Fruit fly (Drosophila melanogaster): ENCODE results near the gene sim.
A peak's percentile ranks its signal among the peaks of the same experiment; 100 is the strongest.

The sim gene

DNA sequence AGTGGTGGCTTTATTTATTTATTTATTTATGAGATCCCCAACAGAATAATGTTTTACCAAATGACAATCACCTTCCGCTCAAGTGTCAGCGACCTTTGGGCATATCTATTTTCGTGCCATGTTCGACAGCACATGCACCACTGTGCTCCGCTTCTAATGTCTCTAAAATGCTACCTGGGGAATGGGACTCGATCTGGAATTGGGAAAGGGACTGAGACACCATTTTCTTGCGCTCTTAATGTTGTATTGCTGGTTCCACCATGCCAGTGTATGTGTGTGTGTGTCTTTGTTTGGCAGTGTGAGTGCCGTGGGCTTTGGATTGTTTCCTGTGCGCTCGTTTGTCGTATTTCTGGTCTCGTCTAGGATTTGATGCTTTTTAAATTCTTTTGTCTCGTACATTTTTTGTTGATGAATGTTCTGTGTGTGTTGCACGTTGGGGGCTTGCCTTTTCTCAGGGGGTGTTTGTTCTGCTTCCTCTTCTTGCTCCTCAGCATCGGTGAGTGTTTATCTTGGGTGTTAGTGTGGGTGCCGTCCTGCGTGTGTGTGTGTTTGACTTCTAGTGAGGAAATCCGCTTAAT, 7.7 kb downstream of the sim start:
- TF ChIP-seq phol (tag; optimal IDR thresholded peaks at IDR 0.05), result peak; percentile 27
- peak; percentile 77 for TF ChIP-seq kni (GFP tag; optimal IDR thresholded peaks at IDR 0.05)
- TF ChIP-seq crol (GFP tag; IDR thresholded peaks at IDR 0.05), result peak; percentile 37; the same call in 1 of the 2 replicates
- TF ChIP-seq row (GFP tag; IDR thresholded peaks at IDR 0.05), result peak; percentile 71
- peak; percentile 29 for TF ChIP-seq CG17385 (GFP tag; optimal IDR thresholded peaks at IDR 0.05)
- peak; percentile 10 for TF ChIP-seq pros (GFP tag; optimal IDR thresholded peaks at IDR 0.05)
- TF ChIP-seq z (GFP tag; IDR thresholded peaks at IDR 0.05), result peak; percentile 56; the same call in 1 of the 3 replicates
- peak; percentile 69 for TF ChIP-seq D (optimal IDR thresholded peaks at IDR 0.05)
- no peak for TF ChIP-seq D (GFP tag; optimal IDR thresholded peaks at IDR 0.05)
- peak in 1 of 2 experiments; percentile 52 for TF ChIP-seq tll (GFP tag; optimal IDR thresholded peaks at IDR 0.05)
- peak; percentile 69 for TF ChIP-seq zen (tag; optimal IDR thresholded peaks at IDR 0.05)
- TF ChIP-seq ci (GFP tag; IDR thresholded peaks at IDR 0.05), result peak; percentile 24; the same call in 1 of the 3 replicates
- TF ChIP-seq CG3838 (GFP tag; optimal IDR thresholded peaks at IDR 0.05), result no peak
- peak; percentile 30; the same call in 1 of the 2 replicates for TF ChIP-seq seq (GFP tag; IDR thresholded peaks at IDR 0.05)
- peak; percentile 95 for TF ChIP-seq cg (GFP tag; optimal IDR thresholded peaks at IDR 0.05)
- TF ChIP-seq CG6791 (GFP tag; IDR thresholded peaks at IDR 0.05; ENCODE audit: partially characterized antibody), result 0 out of 3 replicates have a peak, but pooled peaks have one; percentile 39
- TF ChIP-seq yki (optimal IDR thresholded peaks at IDR 0.05), result peak; percentile 6
- no peak for TF ChIP-seq chinmo (GFP tag; IDR thresholded peaks at IDR 0.05; ENCODE audit: partially characterized antibody)
- no peak for TF ChIP-seq Oaz (GFP tag; IDR thresholded peaks at IDR 0.05)
- TF ChIP-seq oc (tag; optimal IDR thresholded peaks at IDR 0.05), result peak; percentile 43
- TF ChIP-seq fd64A (GFP tag; optimal IDR thresholded peaks at IDR 0.05), result no peak
- TF ChIP-seq Poxn (GFP tag; IDR thresholded peaks at IDR 0.05), result no peak
- TF ChIP-seq CG14860 (GFP tag; IDR thresholded peaks at IDR 0.05; ENCODE audit: partially characterized antibody), result peak; percentile 26; the same call in 1 of the 3 replicates
- TF ChIP-seq CG3163 (GFP tag; optimal IDR thresholded peaks at IDR 0.05), result no peak
- peak; percentile 40; the same call in 1 of the 2 replicates for TF ChIP-seq bbx (GFP tag; IDR thresholded peaks at IDR 0.05; ENCODE audit: partially characterized antibody)
- peak; percentile 14 for TF ChIP-seq zf30C (GFP tag; optimal IDR thresholded peaks at IDR 0.05)
- TF ChIP-seq CG17186 (GFP tag; optimal IDR thresholded peaks at IDR 0.05), result no peak
- TF ChIP-seq CG4282 (GFP tag; optimal IDR thresholded peaks at IDR 0.05), result peak; percentile 90
- TF ChIP-seq Jarid2 (GFP tag; optimal IDR thresholded peaks at IDR 0.05), result peak; percentile 15
- TF ChIP-seq gcm2 (GFP tag; optimal IDR thresholded peaks at IDR 0.05), result no peak
- no peak for TF ChIP-seq CG6654 (GFP tag; optimal IDR thresholded peaks at IDR 0.05)
- 0 out of 3 replicates have a peak, but pooled peaks have one; percentile 27 for TF ChIP-seq Mrtf (GFP tag; IDR thresholded peaks at IDR 0.05)
- peak; percentile 56 for TF ChIP-seq CG15479 (GFP tag; optimal IDR thresholded peaks at IDR 0.05)
- peak; percentile 92 for TF ChIP-seq Nf-YC (tag; optimal IDR thresholded peaks at IDR 0.05)
- TF ChIP-seq CG7963 (GFP tag; IDR thresholded peaks at IDR 0.05; ENCODE audit: partially characterized antibody), result peak; percentile 44; the same call in 1 of the 3 replicates
- TF ChIP-seq CG8478 (optimal IDR thresholded peaks at IDR 0.05), result peak; percentile 71
- peak; percentile 25 for TF ChIP-seq CoRest (tag; optimal IDR thresholded peaks at IDR 0.05)
- no peak for TF ChIP-seq CG14667 (GFP tag; IDR thresholded peaks at IDR 0.05)
- peak; percentile 94 for TF ChIP-seq Nf-YB (GFP tag; optimal IDR thresholded peaks at IDR 0.05)
- no peak for TF ChIP-seq chm (GFP tag; IDR thresholded peaks at IDR 0.05)

DNA sequence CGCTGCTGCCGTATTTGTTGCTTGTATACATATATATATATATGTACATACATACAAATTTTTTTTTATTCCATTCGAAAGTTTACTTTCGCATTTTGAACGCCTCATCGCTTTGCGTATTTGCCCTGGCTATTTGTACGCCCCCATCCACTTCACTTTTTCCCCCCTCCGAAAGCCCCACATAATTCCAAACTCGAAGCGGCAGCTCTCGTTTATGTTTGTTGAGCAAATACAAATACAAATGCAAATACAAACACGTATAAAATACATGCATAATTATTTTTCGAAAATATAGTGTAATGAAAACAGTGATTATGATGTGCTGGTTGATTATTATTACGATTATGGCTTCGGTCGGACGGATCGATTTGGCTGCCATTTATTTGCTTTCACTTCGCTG, 10.5 kb downstream of the sim start:
- TF ChIP-seq slbo (GFP tag; IDR thresholded peaks at IDR 0.05) (peak; percentile 36; the same call in 1 of the 2 replicates), Fer1 (GFP tag; optimal IDR thresholded peaks at IDR 0.05) (peak; percentile 91), lilli (GFP tag; optimal IDR thresholded peaks at IDR 0.05) (peak; percentile 35), HLH3B (GFP tag; IDR thresholded peaks at IDR 0.05) (peak; percentile 83), CG13624 (GFP tag; optimal IDR thresholded peaks at IDR 0.05) (peak; percentile 44), CG7786 (GFP tag; optimal IDR thresholded peaks at IDR 0.05) (peak; percentile 35), CG10462 (GFP tag; optimal IDR thresholded peaks at IDR 0.05) (peak; percentile 45), Bteb2 (GFP tag; optimal IDR thresholded peaks at IDR 0.05) (peak; percentile 45), Elba2 (GFP tag; optimal IDR thresholded peaks at IDR 0.05) (no peak), CG31388 (GFP tag; optimal IDR thresholded peaks at IDR 0.05) (peak; percentile 44), CG17361 (GFP tag; IDR thresholded peaks at IDR 0.05) (peak; percentile 90), vfl (GFP tag; optimal IDR thresholded peaks at IDR 0.05) (no peak), CG5953 (GFP tag; IDR thresholded peaks at IDR 0.05) (peak; percentile 71)

Data from whole organism, embryonic.